Worm (Caenorhabditis elegans) whole organism, early embryonic: ENCODE measurements around the gene ceh-37.

Experiments
- B0310.2 ChIP-seq: sonication (generic microtip); optimal IDR thresholded peaks from 2 replicates; lab custom pipeline; 2016; ENCODE audit warnings: mild to moderate bottlenecking, missing genetic modification characterization, missing compliant biosample characterization
- F13C5.2 ChIP-seq: sonication (generic microtip); optimal IDR thresholded peaks from 2 replicates; lab custom pipeline; 2017; ENCODE audit warnings: mild to moderate bottlenecking, missing genetic modification characterization, inconsistent platforms, missing compliant biosample characterization
- aly-1 ChIP-seq: sonication (generic microtip); optimal IDR thresholded peaks from 2 replicates; lab custom pipeline; 2016; ENCODE audit warnings: missing genetic modification characterization, missing compliant biosample characterization
- ama-1 ChIP-seq: fragments of 150-350 bp; optimal IDR thresholded peaks from 2 replicates; lab custom pipeline; 2014
- ceh-36 ChIP-seq: sonication (generic microtip); optimal IDR thresholded peaks from 2 replicates; lab custom pipeline; 2016; ENCODE audit warnings: missing genetic modification characterization, inconsistent platforms, missing compliant biosample characterization
- ets-7 ChIP-seq: sonication (generic microtip); optimal IDR thresholded peaks from 2 replicates; lab custom pipeline; 2016; ENCODE audit warnings: missing genotype, missing genetic modification characterization, missing compliant biosample characterization
- flt-1 ChIP-seq: fragments of 200-800 bp; sonication (Bioruptor generic); IDR thresholded peaks from 2 replicates; pipeline ENCODE4 v1.3.6; 2022; ENCODE audit warnings: missing genetic modification characterization, missing compliant biosample characterization
- hmbx-1 ChIP-seq: sonication (generic microtip); optimal IDR thresholded peaks from 2 replicates; lab custom pipeline; 2016; ENCODE audit warnings: mild to moderate bottlenecking, missing genetic modification characterization, missing compliant biosample characterization
- hmg-4 ChIP-seq: fragments of 200-800 bp; sonication (Bioruptor generic); optimal IDR thresholded peaks from 2 replicates; lab custom pipeline; 2018; ENCODE audit warnings: mild to moderate bottlenecking, missing genetic modification characterization, missing compliant biosample characterization
- pes-1 ChIP-seq: fragments of 200-800 bp; sonication (Bioruptor generic); IDR thresholded peaks from 2 replicates; pipeline ENCODE4 v1.3.6; 2022; ENCODE audit warnings: missing genetic modification reagents, missing genetic modification characterization, missing compliant biosample characterization
- scrt-1 ChIP-seq: fragments of 200-800 bp; sonication (Bioruptor generic); IDR thresholded peaks from 2 replicates; pipeline ENCODE4 v1.3.6; 2022; ENCODE audit warnings: missing genetic modification characterization, missing compliant biosample characterization
- sea-1 ChIP-seq: fragments of 200-800 bp; sonication (Bioruptor generic); conservative IDR thresholded peaks from 2 replicates; pipeline ENCODE4 v1.3.6; 2022; ENCODE audit warnings: missing genetic modification characterization, missing compliant biosample characterization
- tbx-11 ChIP-seq: fragments of 200-800 bp; sonication (Bioruptor generic); IDR thresholded peaks from 2 replicates; pipeline ENCODE4 v1.3.6; 2022; ENCODE audit warnings: missing genetic modification characterization, missing compliant biosample characterization
- tbx-37 ChIP-seq: fragments of 200-800 bp; sonication (Bioruptor generic); conservative IDR thresholded peaks from 2 replicates; pipeline ENCODE4 v1.3.6; 2022; ENCODE audit warnings: missing genetic modification reagents, missing genetic modification characterization, missing compliant biosample characterization
- tra-4 ChIP-seq: sonication (generic microtip); optimal IDR thresholded peaks from 2 replicates; lab custom pipeline; 2017; ENCODE audit warnings: missing genetic modification characterization, missing compliant biosample characterization

The ceh-37 gene

DNA sequence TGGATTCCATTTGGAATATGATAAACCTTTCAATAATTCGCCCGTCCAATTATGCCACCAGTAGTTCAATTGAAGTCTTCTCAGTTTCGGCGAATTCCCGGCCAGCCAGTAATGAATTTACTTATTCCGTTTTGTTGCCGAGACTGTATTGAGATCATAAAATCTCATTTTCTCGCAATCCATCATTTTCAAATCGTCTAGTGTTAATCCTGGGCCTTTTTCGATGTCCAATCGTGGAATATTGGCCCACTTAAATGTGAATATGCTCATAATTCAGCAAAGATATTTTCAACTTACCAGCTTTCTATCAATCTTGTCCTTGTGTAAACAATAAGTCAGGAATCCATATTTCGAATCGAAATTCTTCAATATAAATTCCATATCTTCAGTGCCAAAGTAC, 55.2 kb downstream of the ceh-37 start:
- TF ChIP-seq tra-4 (tag; lab: Kevin White, UChicago) = no peak
- TF ChIP-seq ets-7 (tag; lab: Kevin White, UChicago) = no peak
- TF ChIP-seq flt-1 (GFP tag; lab: Robert Waterston, UW) = no peak
- no peak for TF ChIP-seq pes-1 (GFP tag; lab: Robert Waterston, UW)
- no peak for TF ChIP-seq F13C5.2 (tag; lab: Kevin White, UChicago)
- TF ChIP-seq ceh-36 = no peak
- no peak for TF ChIP-seq tbx-11
- TF ChIP-seq hmg-4 (GFP tag; lab: Kevin White, UChicago) = no peak
- TF ChIP-seq aly-1 = no peak
- no peak for TF ChIP-seq sea-1
- TF ChIP-seq hmbx-1 (tag; lab: Kevin White, UChicago) = no peak
- no peak for TF ChIP-seq tbx-37

DNA sequence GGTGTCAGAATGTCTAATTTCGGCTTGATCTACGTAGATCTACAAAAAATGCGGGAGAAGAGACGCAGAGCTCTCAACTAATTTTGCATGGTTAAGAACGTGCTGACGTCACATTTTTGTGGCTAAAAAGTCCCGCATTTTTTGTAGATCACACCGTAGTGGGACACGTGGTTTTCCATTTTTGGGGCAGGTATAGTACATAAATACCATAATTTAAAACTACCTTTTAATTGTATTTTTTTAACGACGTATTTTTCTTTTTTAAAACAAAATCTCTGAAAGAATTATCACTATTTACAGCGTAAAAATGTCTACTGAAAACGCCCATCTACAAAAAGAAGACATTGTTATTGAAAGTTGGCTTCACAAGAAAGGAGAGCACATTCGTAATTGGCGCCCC, 60.4 kb downstream of the ceh-37 start, which contains the start of gene akt-2:
Gene akt-2, plus strand, starts transcription at position 301 of the 400 bp plus-strand sequence.
- TF ChIP-seq scrt-1 (no peak), F13C5.2 (tag; lab: Kevin White, UChicago) (no peak), ama-1 (no peak), hmbx-1 (tag; lab: Kevin White, UChicago) (no peak), ets-7 (tag; lab: Kevin White, UChicago) (no peak), ceh-36 (no peak), tbx-37 (no peak), B0310.2 (no peak)
